Fruit fly (Drosophila melanogaster) whole organism, embryonic: ENCODE results near the gene Dph5.

Experiments
- Ada2b ChIP-seq: fragments of 200-800 bp; sonication (Bioruptor generic); IDR thresholded peaks from 2 replicates; pipeline ENCODE4 v1.3.6; 2022; ENCODE audit warnings: missing biosample characterization, missing genetic modification characterization
- CG10209 ChIP-seq: fragments of 200-800 bp; sonication (Bioruptor generic); optimal IDR thresholded peaks from 3 replicates; lab custom pipeline; 2017; ENCODE audit warnings: missing biosample characterization, mild to moderate bottlenecking, missing genetic modification characterization, missing genetic modification reagents
- CG10366 ChIP-seq: fragments of 200-800 bp; sonication (Bioruptor generic); IDR thresholded peaks from 2 replicates; pipeline ENCODE4 v1.3.6; 2022; ENCODE audit warnings: missing biosample characterization, missing genetic modification characterization
- CG11093 ChIP-seq: fragments of 200-800 bp; sonication (Bioruptor generic); IDR thresholded peaks from 3 replicates; pipeline ENCODE4 v1.3.6; 2022; ENCODE audit warnings: missing biosample characterization, missing genetic modification characterization
- CG13424 ChIP-seq: fragments of 200-800 bp; sonication (Bioruptor generic); optimal IDR thresholded peaks from 2 replicates; lab custom pipeline; 2019; ENCODE audit warnings: missing biosample characterization, mild to moderate bottlenecking, missing genetic modification characterization, moderate library complexity
- CG2678 ChIP-seq: fragments of 200-800 bp; sonication (Bioruptor generic); optimal IDR thresholded peaks from 3 replicates; lab custom pipeline; 2019; ENCODE audit warnings: missing biosample characterization, mild to moderate bottlenecking, missing genetic modification characterization, moderate library complexity
- CG30431 ChIP-seq: fragments of 200-800 bp; sonication (Bioruptor generic); optimal IDR thresholded peaks from 2 replicates; lab custom pipeline; 2017; ENCODE audit warnings: missing biosample characterization, missing genetic modification characterization
- CG32772 ChIP-seq: fragments of 200-800 bp; sonication (Bioruptor generic); IDR thresholded peaks from 2 replicates; pipeline ENCODE4 v1.3.6; 2022; ENCODE audit warnings: missing biosample characterization, missing genetic modification characterization
- CG3995 ChIP-seq: fragments of 200-800 bp; sonication (Bioruptor generic); optimal IDR thresholded peaks from 3 replicates; lab custom pipeline; 2016; ENCODE audit warnings: missing biosample characterization, missing genetic modification characterization
- CG4404 ChIP-seq: fragments of 200-800 bp; sonication (Bioruptor generic); IDR thresholded peaks from 2 replicates; pipeline ENCODE4 v1.3.6; 2022; ENCODE audit warnings: missing biosample characterization, missing genetic modification characterization
- CG6791 ChIP-seq: fragments of 200-800 bp; sonication (Bioruptor generic); IDR thresholded peaks from 3 replicates; pipeline ENCODE4 v1.3.6; 2022; ENCODE audit warnings: missing biosample characterization, missing genetic modification characterization; ENCODE audit not compliant: partially characterized antibody
- CG6813 ChIP-seq: fragments of 200-800 bp; sonication (Bioruptor generic); optimal IDR thresholded peaks from 2 replicates; lab custom pipeline; 2017; ENCODE audit warnings: missing biosample characterization, missing genetic modification characterization, mild to moderate bottlenecking, moderate library complexity, missing genetic modification reagents
- CG9437 ChIP-seq: fragments of 200-800 bp; sonication (Bioruptor generic); optimal IDR thresholded peaks from 2 replicates; lab custom pipeline; 2018; ENCODE audit warnings: missing biosample characterization, mild to moderate bottlenecking, missing genetic modification characterization
- CG9727 ChIP-seq: fragments of 200-800 bp; sonication (Bioruptor generic); optimal IDR thresholded peaks from 3 replicates; lab custom pipeline; 2017; ENCODE audit warnings: missing biosample characterization, mild to moderate bottlenecking, missing genetic modification characterization
- CG9876 ChIP-seq: fragments of 200-800 bp; sonication (Bioruptor generic); optimal IDR thresholded peaks from 2 replicates; lab custom pipeline; 2016; ENCODE audit warnings: missing biosample characterization, missing genetic modification characterization
- CHES-1-like ChIP-seq: fragments of 200-800 bp; sonication (Bioruptor generic); optimal IDR thresholded peaks from 2 replicates; lab custom pipeline; 2016; ENCODE audit warnings: missing biosample characterization, missing genetic modification characterization
- CoRest ChIP-seq: fragments of 200-800 bp; sonication (Bioruptor generic); optimal IDR thresholded peaks from 3 replicates; lab custom pipeline; 2018; ENCODE audit warnings: missing biosample characterization, mild to moderate bottlenecking, missing genetic modification characterization, moderate library complexity
- D19A ChIP-seq: fragments of 200-800 bp; optimal IDR thresholded peaks from 3 replicates; lab custom pipeline; 2019; ENCODE audit warnings: missing biosample characterization, mild to moderate bottlenecking, missing genetic modification characterization, moderate library complexity
- Dbx ChIP-seq: fragments of 200-800 bp; sonication (Bioruptor generic); IDR thresholded peaks from 3 replicates; pipeline ENCODE4 v1.3.6; 2022; ENCODE audit warnings: missing biosample characterization, missing genetic modification characterization
- Dll ChIP-seq: fragments of 200-800 bp; sonication (Bioruptor generic); IDR thresholded peaks from 4 replicates; pipeline ENCODE4 v1.3.6; 2022; ENCODE audit warnings: missing biosample characterization, missing genetic modification characterization; ENCODE audit not compliant: partially characterized antibody
- Eip74EF ChIP-seq, 2 experiments: fragments of 200-800 bp in 1 of 2; fragments of >200 bp in 1 of 2; sonication (Bioruptor generic) in 1 of 2; optimal IDR thresholded peaks; 2 replicates each; lab custom pipeline; 2017 to 2019; ENCODE audit warnings: missing biosample characterization in 2 of 2, missing genetic modification characterization in 2 of 2, mild to moderate bottlenecking in 1 of 2, moderate library complexity in 1 of 2
- Fer3 ChIP-seq: fragments of 200-800 bp; sonication (Bioruptor generic); optimal IDR thresholded peaks from 2 replicates; lab custom pipeline; 2018; ENCODE audit warnings: missing biosample characterization, mild to moderate bottlenecking, missing genetic modification characterization, moderate library complexity
- H15 ChIP-seq: fragments of 200-800 bp; sonication (Bioruptor generic); IDR thresholded peaks from 3 replicates; pipeline ENCODE4 v1.3.6; 2022; ENCODE audit warnings: missing biosample characterization, missing genetic modification characterization
- HLH4C ChIP-seq: fragments of 200-800 bp; sonication (Bioruptor generic); IDR thresholded peaks from 3 replicates; pipeline ENCODE4 v1.3.6; 2022; ENCODE audit warnings: missing biosample characterization, missing genetic modification characterization; ENCODE audit not compliant: partially characterized antibody
- MESR4 ChIP-seq: fragments of 200-800 bp; sonication (Bioruptor generic); optimal IDR thresholded peaks from 2 replicates; lab custom pipeline; 2018; ENCODE audit warnings: missing biosample characterization, mild to moderate bottlenecking, missing genetic modification characterization, moderate library complexity
- Max ChIP-seq: fragments of 200-800 bp; sonication (Bioruptor generic); optimal IDR thresholded peaks from 2 replicates; lab custom pipeline; 2016; ENCODE audit warnings: missing biosample characterization, mild to moderate bottlenecking, missing genetic modification characterization
- NC2β ChIP-seq: fragments of 200-800 bp; sonication (Bioruptor generic); optimal IDR thresholded peaks from 2 replicates; lab custom pipeline; 2016; ENCODE audit warnings: missing biosample characterization, missing genetic modification characterization
- Spps ChIP-seq: fragments of 200-800 bp; sonication (Bioruptor generic); optimal IDR thresholded peaks from 2 replicates; lab custom pipeline; 2018; ENCODE audit warnings: missing biosample characterization, mild to moderate bottlenecking, missing genetic modification characterization
- Taf1 ChIP-seq: fragments of 200-800 bp; sonication (Bioruptor generic); IDR thresholded peaks from 2 replicates; pipeline ENCODE4 v1.3.6; 2022; ENCODE audit warnings: missing biosample characterization, missing genetic modification characterization
- Tbp ChIP-seq: fragments of >200 bp; optimal IDR thresholded peaks from 2 replicates; lab custom pipeline; 2018; ENCODE audit warnings: missing biosample characterization, missing genetic modification characterization
- ase ChIP-seq: fragments of 200-800 bp; sonication (Bioruptor generic); IDR thresholded peaks from 3 replicates; pipeline ENCODE4 v1.3.6; 2022; ENCODE audit warnings: missing biosample characterization, missing genetic modification characterization
- bab2 ChIP-seq: fragments of 200-800 bp; sonication (Bioruptor generic); optimal IDR thresholded peaks from 2 replicates; lab custom pipeline; 2016; ENCODE audit warnings: missing biosample characterization, missing genetic modification characterization
- bowl ChIP-seq: fragments of 200-800 bp; sonication (Bioruptor generic); IDR thresholded peaks from 2 replicates; pipeline ENCODE4 v1.3.6; 2022; ENCODE audit warnings: missing biosample characterization, missing genetic modification characterization
- br ChIP-seq: fragments of >200 bp; optimal IDR thresholded peaks from 2 replicates; lab custom pipeline; 2017
- chinmo ChIP-seq: fragments of 200-800 bp; sonication (Bioruptor generic); IDR thresholded peaks from 4 replicates; pipeline ENCODE4 v1.3.6; 2022; ENCODE audit warnings: missing biosample characterization, missing genetic modification characterization; ENCODE audit not compliant: partially characterized antibody
- croc ChIP-seq: fragments of 200-800 bp; sonication (Bioruptor generic); conservative IDR thresholded peaks from 3 replicates; pipeline ENCODE4 v1.3.6; 2022; ENCODE audit warnings: missing biosample characterization, missing genetic modification characterization
- dati ChIP-seq: fragments of 200-800 bp; sonication (Bioruptor generic); IDR thresholded peaks from 2 replicates; pipeline ENCODE4 v1.3.6; 2022; ENCODE audit warnings: missing biosample characterization, missing genetic modification characterization
- esg ChIP-seq: fragments of 200-800 bp; sonication (Bioruptor generic); conservative IDR thresholded peaks from 2 replicates; pipeline ENCODE4 v1.3.6; 2022; ENCODE audit warnings: missing biosample characterization, missing genetic modification characterization
- grn ChIP-seq: fragments of 200-800 bp; sonication (Bioruptor generic); optimal IDR thresholded peaks from 3 replicates; lab custom pipeline; 2017; ENCODE audit warnings: missing biosample characterization, missing genetic modification characterization
- maf-S ChIP-seq: fragments of 200-800 bp; sonication (Bioruptor generic); optimal IDR thresholded peaks from 2 replicates; lab custom pipeline; 2016; ENCODE audit warnings: missing biosample characterization, missing genetic modification characterization
- nerfin-1 ChIP-seq: fragments of 200-800 bp; sonication (Bioruptor generic); optimal IDR thresholded peaks from 3 replicates; lab custom pipeline; 2019; ENCODE audit warnings: missing biosample characterization, mild to moderate bottlenecking, missing genetic modification characterization, moderate library complexity
- nom ChIP-seq: fragments of 200-800 bp; sonication (Bioruptor generic); optimal IDR thresholded peaks from 2 replicates; lab custom pipeline; 2017; ENCODE audit warnings: missing biosample characterization, missing genetic modification characterization, mild to moderate bottlenecking, moderate library complexity, missing genetic modification reagents
- pan ChIP-seq, 4 experiments: fragments of >200 bp in 3 of 4; fragments of 200-800 bp in 1 of 4; sonication (Bioruptor generic) in 1 of 4; optimal IDR thresholded peaks in 3 of 4; IDR thresholded peaks in 1 of 4; 2 replicates each; pipeline versions ENCODE4 v1.3.6 to Lab custom; 2017 to 2022; ENCODE audit warnings: missing biosample characterization in 2 of 4, missing genetic modification characterization in 2 of 4, mixed read lengths in 1 of 4
- pita ChIP-seq: fragments of 200-800 bp; sonication (Bioruptor generic); optimal IDR thresholded peaks from 2 replicates; lab custom pipeline; 2017; ENCODE audit warnings: missing biosample characterization, mild to moderate bottlenecking, missing genetic modification characterization
- pzg ChIP-seq: fragments of 200-800 bp; sonication (Bioruptor generic); optimal IDR thresholded peaks from 3 replicates; lab custom pipeline; 2018; ENCODE audit warnings: missing biosample characterization, mild to moderate bottlenecking, missing genetic modification characterization, moderate library complexity
- repo ChIP-seq: fragments of 200-800 bp; sonication (Bioruptor generic); optimal IDR thresholded peaks from 2 replicates; lab custom pipeline; 2016; ENCODE audit warnings: missing biosample characterization, missing genetic modification characterization
- tna ChIP-seq: fragments of 200-800 bp; sonication (Bioruptor generic); IDR thresholded peaks from 2 replicates; pipeline ENCODE4 v1.3.6; 2022; ENCODE audit warnings: missing biosample characterization, missing genetic modification characterization; ENCODE audit not compliant: partially characterized antibody
- tup ChIP-seq: fragments of 200-800 bp; sonication (Bioruptor generic); optimal IDR thresholded peaks from 2 replicates; lab custom pipeline; 2016; ENCODE audit warnings: missing biosample characterization, mild to moderate bottlenecking, missing genetic modification characterization, moderate library complexity
- zen ChIP-seq: fragments of 200-800 bp; sonication (Bioruptor generic); optimal IDR thresholded peaks from 3 replicates; lab custom pipeline; 2018; ENCODE audit warnings: missing biosample characterization, mild to moderate bottlenecking, missing genetic modification characterization, moderate library complexity

Dph5 gene

dm6 chr3R:22587419-22587963, 4.5 kb upstream of the Dph5 start, which contains the start of gene Efa6 (continued):
- no peak for TF ChIP-seq CG11093 (GFP tag; lab: Robert Waterston, UW)
- peak; percentile 64 for TF ChIP-seq Max (GFP tag; lab: Kevin White, UChicago)
- TF ChIP-seq chinmo (GFP tag; lab: Robert Waterston, UW) = peak; percentile 95
- TF ChIP-seq Eip74EF (GFP tag; optimal IDR thresholded peaks at IDR 0.05; lab: Kevin White, UChicago) = peak in 1 of 2 experiments; percentile 0
- no peak for TF ChIP-seq dati
- peak; percentile 48 for TF ChIP-seq maf-S
- TF ChIP-seq MESR4 (GFP tag; lab: Kevin White, UChicago) = peak; percentile 88
- TF ChIP-seq nerfin-1 (tag; lab: Kevin White, UChicago) = peak; percentile 43
- TF ChIP-seq CHES-1-like (GFP tag; lab: Kevin White, UChicago) = no peak
- peak; percentile 12 for TF ChIP-seq NC2β (GFP tag; lab: Kevin White, UChicago)
- no peak for TF ChIP-seq pita (GFP tag; lab: Kevin White, UChicago)
- peak; percentile 28 for TF ChIP-seq Fer3
- peak; percentile 42 for TF ChIP-seq bab2
- TF ChIP-seq nom (GFP tag; lab: Kevin White, UChicago) = peak; percentile 54
- no peak for TF ChIP-seq ase (GFP tag; lab: Robert Waterston, UW)
- peak; percentile 87 for TF ChIP-seq CG6791 (GFP tag; lab: Robert Waterston, UW)
- TF ChIP-seq croc (GFP tag; lab: Robert Waterston, UW) = no peak
- no peak for TF ChIP-seq Tbp (GFP tag; lab: Kevin White, UChicago)
- peak; percentile 70 for TF ChIP-seq tna
- TF ChIP-seq bowl (GFP tag; lab: Robert Waterston, UW) = no peak
- TF ChIP-seq CG9727 (GFP tag; lab: Kevin White, UChicago) = peak; percentile 62
- TF ChIP-seq Dbx = no peak
- no peak for TF ChIP-seq CG9876 (GFP tag; lab: Kevin White, UChicago)
- no peak for TF ChIP-seq Ada2b (GFP tag; lab: Robert Waterston, UW)
- TF ChIP-seq CG30431 (GFP tag; lab: Kevin White, UChicago) = no peak
- TF ChIP-seq CG9437 = peak; percentile 18
- peak; percentile 93 for TF ChIP-seq grn (GFP tag; lab: Kevin White, UChicago)
- TF ChIP-seq D19A (tag; lab: Kevin White, UChicago) = peak; percentile 16
- peak; percentile 61 for TF ChIP-seq CoRest
- 0 out of 2 replicates have a peak, but pooled peaks have one; percentile 7 for TF ChIP-seq esg
- no peak for TF ChIP-seq pan (optimal IDR thresholded peaks at IDR 0.05; lab: Kevin White, UChicago)
- no peak for TF ChIP-seq pan (GFP tag; optimal IDR thresholded peaks at IDR 0.05 in 1 of 2, IDR thresholded peaks at IDR 0.05 in 1 of 2)
- TF ChIP-seq zen = peak; percentile 54
- no peak for TF ChIP-seq repo (GFP tag; lab: Kevin White, UChicago)
- no peak for TF ChIP-seq CG4404
- TF ChIP-seq Spps (tag; lab: Kevin White, UChicago) = no peak
- no peak for TF ChIP-seq CG10366
- no peak for TF ChIP-seq CG32772
- peak; percentile 55 for TF ChIP-seq CG2678 (tag; lab: Kevin White, UChicago)
- TF ChIP-seq CG6813 = no peak
- peak; percentile 36 for TF ChIP-seq CG10209
- TF ChIP-seq HLH4C (GFP tag; lab: Robert Waterston, UW) = peak; percentile 90
- peak; percentile 81 for TF ChIP-seq pzg (GFP tag; lab: Kevin White, UChicago)
- peak; percentile 99 for TF ChIP-seq Dll (GFP tag; lab: Robert Waterston, UW)
- no peak for TF ChIP-seq H15 (GFP tag; lab: Robert Waterston, UW)
- TF ChIP-seq CG13424 (tag; lab: Kevin White, UChicago) = peak; percentile 57
- TF ChIP-seq Taf1 (GFP tag; lab: Robert Waterston, UW) = 0 out of 2 replicates have a peak, but pooled peaks have one; percentile 14
- TF ChIP-seq CG3995 (GFP tag; lab: Kevin White, UChicago) = peak; percentile 95
- no peak for TF ChIP-seq tup (GFP tag; lab: Kevin White, UChicago)
- no peak for TF ChIP-seq br (lab: Kevin White, UChicago)
